Worm (Caenorhabditis elegans) whole organism, L4/young adult: ENCODE measurements around the gene sra-39.

Experiments
- W03F9.2 ChIP-seq: fragments of 150-350 bp; optimal IDR thresholded peaks from 2 replicates; lab custom pipeline; 2014; ENCODE audit warnings: missing biosample characterization, missing genetic modification characterization
- him-1 ChIP-seq: sonication (generic microtip); optimal IDR thresholded peaks from 2 replicates; lab custom pipeline; 2016; ENCODE audit warnings: missing genotype, missing genetic modification reagents, missing genetic modification characterization, missing compliant biosample characterization

DNA sequence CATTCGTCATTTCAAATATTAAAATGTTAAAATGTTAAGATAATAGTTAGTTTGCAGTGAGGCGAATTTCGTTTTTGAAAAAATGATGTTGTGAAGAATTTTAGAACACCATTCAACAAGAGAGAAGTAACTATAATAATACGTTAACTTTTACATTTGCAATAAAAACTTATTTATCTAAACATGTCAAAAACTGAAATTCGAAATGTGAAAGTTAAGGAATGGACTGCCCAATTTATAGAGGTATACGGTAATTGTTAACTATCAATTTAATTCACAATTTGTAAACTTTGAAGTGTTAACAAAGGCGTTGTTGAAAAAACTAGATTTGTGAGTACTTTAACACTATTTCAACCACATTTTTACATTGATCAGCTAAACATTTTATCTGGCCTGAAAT is 541 bp upstream of the sra-39 start:
- TF ChIP-seq him-1 (tag; lab: Kevin White, UChicago) (no peak), W03F9.2 (tag; lab: Kevin White, UChicago) (no peak)
